Fruit fly (Drosophila melanogaster) whole organism, embryonic: ENCODE measurements around the gene ph-p.

Source experiments
- Atf-2 ChIP-seq: fragments of 200-800 bp; sonication (Bioruptor generic); optimal IDR thresholded peaks from 2 replicates; lab custom pipeline; 2016; ENCODE audit warnings: missing biosample characterization, missing genetic modification characterization
- Bdp1 ChIP-seq: fragments of 200-800 bp; sonication (Bioruptor generic); optimal IDR thresholded peaks from 3 replicates; lab custom pipeline; 2016; ENCODE audit warnings: missing biosample characterization, missing genetic modification characterization
- CG10321 ChIP-seq: fragments of 200-800 bp; sonication (Bioruptor generic); IDR thresholded peaks from 2 replicates; pipeline ENCODE4 v1.3.6; 2022; ENCODE audit warnings: missing biosample characterization, missing genetic modification characterization
- CG11398 ChIP-seq: fragments of 200-800 bp; sonication (Bioruptor generic); optimal IDR thresholded peaks from 2 replicates; lab custom pipeline; 2016; ENCODE audit warnings: missing biosample characterization, missing genetic modification characterization
- CG13775 ChIP-seq: fragments of 200-800 bp; sonication (Bioruptor generic); optimal IDR thresholded peaks from 3 replicates; lab custom pipeline; 2017; ENCODE audit warnings: missing biosample characterization, mild to moderate bottlenecking, missing genetic modification characterization
- CG14050 ChIP-seq: fragments of 200-800 bp; sonication (Bioruptor generic); IDR thresholded peaks from 3 replicates; pipeline ENCODE4 v1.3.6; 2022; ENCODE audit warnings: missing biosample characterization, missing genetic modification characterization
- CG2712 ChIP-seq: fragments of 200-800 bp; optimal IDR thresholded peaks from 3 replicates; lab custom pipeline; 2019; ENCODE audit warnings: missing biosample characterization, mild to moderate bottlenecking, missing genetic modification characterization, moderate library complexity
- CG3163 ChIP-seq: fragments of 200-800 bp; sonication (Bioruptor generic); optimal IDR thresholded peaks from 3 replicates; lab custom pipeline; 2016; ENCODE audit warnings: missing biosample characterization, missing genetic modification characterization
- CG33213 ChIP-seq: fragments of 200-800 bp; sonication (Bioruptor generic); optimal IDR thresholded peaks from 3 replicates; lab custom pipeline; 2016; ENCODE audit warnings: missing biosample characterization, missing genetic modification characterization
- CG3407 ChIP-seq: fragments of 200-800 bp; sonication (Bioruptor generic); optimal IDR thresholded peaks from 2 replicates; lab custom pipeline; 2018; ENCODE audit warnings: missing biosample characterization, mild to moderate bottlenecking, missing genetic modification characterization
- CG4328 ChIP-seq: fragments of 200-800 bp; sonication (Bioruptor generic); optimal IDR thresholded peaks from 3 replicates; lab custom pipeline; 2017; ENCODE audit warnings: missing biosample characterization, missing genetic modification reagents, missing genetic modification characterization
- CG6175 ChIP-seq: fragments of 200-800 bp; sonication (Bioruptor generic); IDR thresholded peaks from 3 replicates; pipeline ENCODE4 v1.3.6; 2022; ENCODE audit warnings: missing biosample characterization, missing genetic modification characterization
- CG6689 ChIP-seq: fragments of 200-800 bp; sonication (Bioruptor generic); IDR thresholded peaks from 2 replicates; pipeline ENCODE4 v1.3.6; 2022; ENCODE audit warnings: missing biosample characterization, missing genetic modification characterization
- CG7987 ChIP-seq: fragments of 200-800 bp; sonication (Bioruptor generic); optimal IDR thresholded peaks from 2 replicates; lab custom pipeline; 2018; ENCODE audit warnings: missing biosample characterization, mild to moderate bottlenecking, missing genetic modification characterization, moderate library complexity
- CG8089 ChIP-seq: fragments of 200-800 bp; sonication (Bioruptor generic); optimal IDR thresholded peaks from 3 replicates; lab custom pipeline; 2016; ENCODE audit warnings: missing biosample characterization, missing genetic modification characterization
- CG8359 ChIP-seq: fragments of 200-800 bp; sonication (Bioruptor generic); optimal IDR thresholded peaks from 2 replicates; lab custom pipeline; 2017; ENCODE audit warnings: missing biosample characterization, mild to moderate bottlenecking, missing genetic modification characterization, borderline replicate concordance
- CHES-1-like ChIP-seq: fragments of 200-800 bp; sonication (Bioruptor generic); optimal IDR thresholded peaks from 2 replicates; lab custom pipeline; 2016; ENCODE audit warnings: missing biosample characterization, missing genetic modification characterization
- CkIIα-i1 ChIP-seq: fragments of 200-800 bp; sonication (Bioruptor generic); IDR thresholded peaks from 2 replicates; pipeline ENCODE4 v1.3.6; 2022; ENCODE audit warnings: missing biosample characterization, missing genetic modification characterization
- D ChIP-seq, 2 experiments: fragments of 200-800 bp in 1 of 2; fragments of >200 bp in 1 of 2; sonication (Bioruptor generic) in 1 of 2; optimal IDR thresholded peaks; 2 replicates in 1 of 2; 3 replicates in 1 of 2; lab custom pipeline; 2017; ENCODE audit warnings: mild to moderate bottlenecking in 1 of 2, missing biosample characterization in 1 of 2, missing genetic modification characterization in 1 of 2, missing genetic modification reagents in 1 of 2
- Dref ChIP-seq: fragments of 200-800 bp; sonication (Bioruptor generic); IDR thresholded peaks from 2 replicates; pipeline ENCODE4 v1.3.6; 2022; ENCODE audit warnings: missing biosample characterization, missing genetic modification characterization
- Hr3 ChIP-seq: fragments of 200-800 bp; sonication (Bioruptor generic); optimal IDR thresholded peaks from 3 replicates; lab custom pipeline; 2016; ENCODE audit warnings: missing biosample characterization, missing genetic modification characterization
- Hr78 ChIP-seq, 2 experiments: fragments of 200-800 bp in 1 of 2; fragments of >200 bp in 1 of 2; sonication (Bioruptor generic) in 1 of 2; optimal IDR thresholded peaks; 2 replicates each; lab custom pipeline; 2017 to 2019; ENCODE audit warnings: missing biosample characterization in 2 of 2, missing genetic modification characterization in 2 of 2, mild to moderate bottlenecking in 1 of 2, moderate library complexity in 1 of 2
- Lim3 ChIP-seq: fragments of 200-800 bp; sonication (Bioruptor generic); IDR thresholded peaks from 2 replicates; pipeline ENCODE4 v1.3.6; 2022; ENCODE audit warnings: missing biosample characterization, missing genetic modification characterization
- MBD-R2 ChIP-seq: fragments of 200-800 bp; sonication (Bioruptor generic); IDR thresholded peaks from 2 replicates; pipeline ENCODE4 v1.3.6; 2022; ENCODE audit warnings: missing biosample characterization, missing genetic modification characterization
- Neu2 ChIP-seq: fragments of 200-800 bp; sonication (Bioruptor generic); optimal IDR thresholded peaks from 3 replicates; lab custom pipeline; 2016; ENCODE audit warnings: missing biosample characterization, missing genetic modification characterization, borderline replicate concordance
- Oli ChIP-seq: fragments of 200-800 bp; sonication (Bioruptor generic); optimal IDR thresholded peaks from 2 replicates; lab custom pipeline; 2018; ENCODE audit warnings: missing biosample characterization, mild to moderate bottlenecking, missing genetic modification characterization, moderate library complexity
- Scr ChIP-seq: fragments of 200-800 bp; sonication (Bioruptor generic); IDR thresholded peaks from 2 replicates; pipeline ENCODE4 v1.3.6; 2022; ENCODE audit warnings: missing biosample characterization, missing genetic modification characterization; ENCODE audit not compliant: partially characterized antibody
- Side ChIP-seq: fragments of 200-800 bp; sonication (Bioruptor generic); optimal IDR thresholded peaks from 2 replicates; lab custom pipeline; 2016; ENCODE audit warnings: missing biosample characterization, missing genetic modification characterization
- Six4 ChIP-seq: fragments of 200-800 bp; sonication (Bioruptor generic); optimal IDR thresholded peaks from 2 replicates; lab custom pipeline; 2016; ENCODE audit warnings: missing biosample characterization, missing genetic modification characterization
- Sox102F ChIP-seq: fragments of 200-800 bp; sonication (Bioruptor generic); optimal IDR thresholded peaks from 2 replicates; lab custom pipeline; 2018; ENCODE audit warnings: missing biosample characterization, mild to moderate bottlenecking, missing genetic modification characterization, moderate library complexity
- YL-1 ChIP-seq: fragments of 200-800 bp; sonication (Bioruptor generic); optimal IDR thresholded peaks from 3 replicates; lab custom pipeline; 2017; ENCODE audit warnings: missing biosample characterization, mild to moderate bottlenecking, missing genetic modification characterization
- bigmax ChIP-seq: fragments of 200-800 bp; sonication (Bioruptor generic); optimal IDR thresholded peaks from 2 replicates; lab custom pipeline; 2018; ENCODE audit warnings: missing biosample characterization, mild to moderate bottlenecking, missing genetic modification characterization
- cad ChIP-seq: fragments of >200 bp; optimal IDR thresholded peaks from 2 replicates; lab custom pipeline; 2017; ENCODE audit warnings: missing biosample characterization, missing genetic modification characterization
- chm ChIP-seq: fragments of 200-800 bp; sonication (Bioruptor generic); IDR thresholded peaks from 2 replicates; pipeline ENCODE4 v1.3.6; 2022; ENCODE audit warnings: missing biosample characterization, missing genetic modification characterization
- ems ChIP-seq: fragments of 200-800 bp; sonication (Bioruptor generic); optimal IDR thresholded peaks from 3 replicates; lab custom pipeline; 2016; ENCODE audit warnings: missing biosample characterization, missing genetic modification characterization
- ewg ChIP-seq: fragments of 200-800 bp; sonication (Bioruptor generic); optimal IDR thresholded peaks from 3 replicates; lab custom pipeline; 2017; ENCODE audit warnings: mild to moderate bottlenecking, missing biosample characterization, missing genetic modification reagents, missing genetic modification characterization
- h ChIP-seq: fragments of >200 bp; optimal IDR thresholded peaks from 2 replicates; lab custom pipeline; 2017
- kay ChIP-seq: fragments of 200-800 bp; sonication (Bioruptor generic); optimal IDR thresholded peaks from 2 replicates; lab custom pipeline; 2016; ENCODE audit warnings: missing biosample characterization, missing genetic modification characterization
- kni ChIP-seq: fragments of 200-800 bp; sonication (Bioruptor generic); optimal IDR thresholded peaks from 3 replicates; lab custom pipeline; 2017; ENCODE audit warnings: mild to moderate bottlenecking, missing biosample characterization, missing genetic modification reagents, missing genetic modification characterization
- lilli ChIP-seq: fragments of 200-800 bp; sonication (Bioruptor generic); optimal IDR thresholded peaks from 3 replicates; lab custom pipeline; 2016; ENCODE audit warnings: missing biosample characterization, missing genetic modification characterization
- lov ChIP-seq, 2 experiments: fragments of 200-800 bp in 1 of 2; fragments of >200 bp in 1 of 2; sonication (Bioruptor generic) in 1 of 2; IDR thresholded peaks in 1 of 2; optimal IDR thresholded peaks in 1 of 2; 2 replicates in 1 of 2; 3 replicates in 1 of 2; pipeline versions ENCODE4 v1.3.6 to Lab custom; 2017 to 2022; ENCODE audit warnings: missing biosample characterization in 1 of 2, missing genetic modification characterization in 1 of 2
- nau ChIP-seq: fragments of 200-800 bp; sonication (Bioruptor generic); optimal IDR thresholded peaks from 3 replicates; lab custom pipeline; 2017; ENCODE audit warnings: missing biosample characterization, mild to moderate bottlenecking, missing genetic modification characterization, missing genetic modification reagents
- ro ChIP-seq: fragments of 200-800 bp; sonication (Bioruptor generic); IDR thresholded peaks from 2 replicates; pipeline ENCODE4 v1.3.6; 2022; ENCODE audit warnings: missing biosample characterization, missing genetic modification characterization
- sim ChIP-seq: fragments of 200-800 bp; sonication (Bioruptor generic); IDR thresholded peaks from 2 replicates; pipeline ENCODE4 v1.3.6; 2022; ENCODE audit warnings: missing biosample characterization, missing genetic modification characterization
- stwl ChIP-seq: fragments of 200-800 bp; sonication (Bioruptor generic); optimal IDR thresholded peaks from 3 replicates; lab custom pipeline; 2018; ENCODE audit warnings: missing biosample characterization, mild to moderate bottlenecking, missing genetic modification characterization, moderate library complexity
- tin ChIP-seq: fragments of 200-800 bp; sonication (Bioruptor generic); optimal IDR thresholded peaks from 3 replicates; lab custom pipeline; 2016; ENCODE audit warnings: missing biosample characterization, missing genetic modification characterization
- wor ChIP-seq: fragments of 200-800 bp; sonication (Bioruptor generic); IDR thresholded peaks from 2 replicates; pipeline ENCODE4 v1.3.6; 2022; ENCODE audit warnings: missing biosample characterization, missing genetic modification characterization

ph-p gene

dm6 chrX:2123013-2123964 lies 14.9 kb downstream of the ph-p start, which contains the start of gene ph-d (continued):
- TF ChIP-seq Lim3 (GFP tag; lab: Robert Waterston, UW) (no peak), ro (no peak), Scr (GFP tag; lab: Robert Waterston, UW) (no peak), ems (GFP tag; lab: Kevin White, UChicago) (no peak), h (lab: Kevin White, UChicago) (no peak), Atf-2 (GFP tag; lab: Kevin White, UChicago) (no peak), Sox102F (GFP tag; lab: Kevin White, UChicago) (peak; percentile 61), CG6175 (GFP tag; lab: Robert Waterston, UW) (peak; percentile 62; the same call in 2 of the 3 replicates), CG11398 (no peak), CHES-1-like (GFP tag; lab: Kevin White, UChicago) (peak; percentile 48), CG13775 (GFP tag; lab: Kevin White, UChicago) (peak; percentile 27), Six4 (GFP tag; lab: Kevin White, UChicago) (no peak), CG33213 (GFP tag; lab: Kevin White, UChicago) (peak; percentile 27), D (optimal IDR thresholded peaks at IDR 0.05; lab: Kevin White, UChicago) (peak; percentile 73), D (GFP tag; optimal IDR thresholded peaks at IDR 0.05; lab: Kevin White, UChicago) (peak; percentile 9), Dref (GFP tag; lab: Robert Waterston, UW) (no peak), CG4328 (no peak), MBD-R2 (peak; percentile 18; the same call in 1 of the 2 replicates), lilli (GFP tag; lab: Kevin White, UChicago) (peak; percentile 52), tin (GFP tag; lab: Kevin White, UChicago) (peak; percentile 30), cad (GFP tag; lab: Kevin White, UChicago) (no peak), CkIIα-i1 (GFP tag; lab: Robert Waterston, UW) (no peak), stwl (tag; lab: Kevin White, UChicago) (no peak), CG7987 (GFP tag; lab: Kevin White, UChicago) (peak; percentile 66), nau (GFP tag; lab: Kevin White, UChicago) (peak; percentile 47), CG6689 (GFP tag; lab: Robert Waterston, UW) (0 out of 2 replicates have a peak, but pooled peaks have one; percentile 26), lov (optimal IDR thresholded peaks at IDR 0.05; lab: Kevin White, UChicago) (no peak), lov (GFP tag; IDR thresholded peaks at IDR 0.05; lab: Robert Waterston, UW) (0 out of 3 replicates have a peak, but pooled peaks have one; percentile 33), chm (peak; percentile 25), CG14050 (no peak), kni (GFP tag; lab: Kevin White, UChicago) (peak; percentile 99), YL-1 (GFP tag; lab: Kevin White, UChicago) (peak; percentile 27), kay (GFP tag; lab: Kevin White, UChicago) (no peak), Neu2 (peak; percentile 67), CG8089 (no peak), CG3163 (GFP tag; lab: Kevin White, UChicago) (no peak), ewg (GFP tag; lab: Kevin White, UChicago) (peak; percentile 86), CG2712 (tag; lab: Kevin White, UChicago) (peak; percentile 49), bigmax (no peak), CG8359 (GFP tag; lab: Kevin White, UChicago) (peak; percentile 18), CG10321 (peak; percentile 98), Hr3 (GFP tag; lab: Kevin White, UChicago) (no peak), CG3407 (GFP tag; lab: Kevin White, UChicago) (peak; percentile 25), sim (GFP tag; lab: Robert Waterston, UW) (no peak), wor (peak; percentile 30; the same call in 1 of the 2 replicates), Side (GFP tag; lab: Kevin White, UChicago) (no peak), Hr78 (GFP tag; optimal IDR thresholded peaks at IDR 0.05; lab: Kevin White, UChicago) (peak in 1 of 2 experiments; percentile 15), Oli (tag; lab: Kevin White, UChicago) (peak; percentile 60), Bdp1 (GFP tag; lab: Kevin White, UChicago) (no peak)
